Worm (Caenorhabditis elegans) whole organism, L1 larva: ENCODE measurements around the gene K08D8.12.

Experiments used
- aly-2 ChIP-seq: fragments of 150-350 bp; optimal IDR thresholded peaks from 2 replicates; lab custom pipeline; 2014; ENCODE audit warnings: missing biosample characterization, missing genetic modification characterization
- ama-1 ChIP-seq: fragments of 150-350 bp; optimal IDR thresholded peaks from 2 replicates; lab custom pipeline; 2014
- lir-3 ChIP-seq: sonication (generic microtip); optimal IDR thresholded peaks from 2 replicates; lab custom pipeline; 2016; ENCODE audit warnings: mild to moderate bottlenecking, missing genetic modification characterization, moderate library complexity, missing compliant biosample characterization; ENCODE audit not compliant: poor library complexity
- nhr-11 ChIP-seq: fragments of 150-350 bp; optimal IDR thresholded peaks from 2 replicates; lab custom pipeline; 2014; ENCODE audit warnings: missing biosample characterization, missing genetic modification characterization
- snpc-4 ChIP-seq: fragments of 150-350 bp; optimal IDR thresholded peaks from 2 replicates; lab custom pipeline; 2014; ENCODE audit warnings: missing biosample characterization, missing genetic modification characterization

DNA sequence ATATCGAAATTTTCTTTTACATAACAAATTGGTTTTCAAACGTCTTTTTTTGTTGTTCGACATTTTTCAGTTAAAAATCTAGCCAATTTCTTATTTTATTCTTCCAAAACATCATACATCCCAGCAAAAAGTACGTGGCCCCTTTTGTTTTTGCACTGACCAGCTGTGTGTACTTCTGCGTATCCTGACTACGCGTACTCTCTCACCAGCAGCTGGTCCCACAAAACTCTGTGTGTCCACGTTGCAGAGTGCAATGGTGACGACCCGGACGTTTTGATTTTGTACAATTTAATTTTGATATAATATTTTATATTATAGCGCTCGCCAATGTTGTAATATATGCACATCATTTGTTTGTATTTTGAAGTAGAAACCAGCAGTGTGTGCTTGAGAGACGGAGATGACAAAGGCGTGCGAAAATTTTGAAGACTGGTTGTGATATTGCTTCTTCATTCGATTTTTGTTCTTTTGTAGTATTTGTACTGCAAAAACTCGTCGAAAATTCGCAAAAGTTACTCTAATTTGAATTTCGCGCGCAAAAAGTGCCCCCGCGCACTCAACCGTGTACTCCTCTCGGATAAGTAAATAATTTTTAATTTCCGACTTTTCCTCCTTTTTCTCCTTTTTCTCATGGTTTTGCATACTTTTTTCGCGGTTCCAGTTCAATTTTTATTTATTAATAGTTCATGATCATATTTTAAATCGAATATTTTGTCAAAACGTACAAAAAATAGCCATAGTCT lies 38.7 kb upstream of the K08D8.12 start:
- no peak for TF ChIP-seq ama-1 (lab: Kevin White, UChicago)
- TF ChIP-seq lir-3 (tag; lab: Kevin White, UChicago): no peak
- TF ChIP-seq nhr-11 (tag; lab: Kevin White, UChicago): no peak
- TF ChIP-seq snpc-4: no peak
- TF ChIP-seq aly-2: no peak
